Worm (Caenorhabditis elegans): ENCODE results near the gene nekl-3.
A peak's percentile ranks its signal among the peaks of the same experiment; 100 is the strongest.

- TF ChIP-seq bed-2 (GFP tag; IDR thresholded peaks at IDR 0.05) (no peak), dpff-1 (tag; optimal IDR thresholded peaks at IDR 0.05) (no peak), mel-28 (tag; optimal IDR thresholded peaks at IDR 0.05; ENCODE audit: borderline replicate concordance) (no peak), Y79H2A.3 (GFP tag; conservative IDR thresholded peaks at IDR 0.05) (no peak), ama-1 (optimal IDR thresholded peaks at IDR 0.05) (no peak), ama-1 (GFP tag; optimal IDR thresholded peaks at IDR 0.05) (peak in 1 of 2 experiments; percentile 48), snpc-4 (GFP tag; optimal IDR thresholded peaks at IDR 0.05) (peak; percentile 14), snpc-4 (tag; optimal IDR thresholded peaks at IDR 0.05) (peak in 2 of 4 experiments; percentile 22 to 53)
Observed at ce11 chrX:12367498-12367897, 23.8 kb downstream of the nekl-3 start.
